Worm (Caenorhabditis elegans) whole organism, L1 larva: ENCODE results near the gene F13D12.8.
A peak's percentile ranks its signal among the peaks of the same experiment; 100 is the strongest.
"Not testable (repeated sequence)": the region's sequence is repeated elsewhere in the genome, so short reads cannot be mapped to it uniquely, and the experiment has no call there.

Source experiments
- C04F5.9 ChIP-seq: sonication (generic microtip); optimal IDR thresholded peaks from 2 replicates; lab custom pipeline; 2016; ENCODE audit warnings: missing genetic modification characterization, missing compliant biosample characterization
- C16A3.4 ChIP-seq: fragments of 150-350 bp; optimal IDR thresholded peaks from 2 replicates; lab custom pipeline; 2014; ENCODE audit warnings: missing biosample characterization, missing genetic modification characterization
- F16B12.6 ChIP-seq: fragments of 150-350 bp; optimal IDR thresholded peaks from 2 replicates; lab custom pipeline; 2014; ENCODE audit warnings: missing biosample characterization, missing genetic modification characterization
- alr-1 ChIP-seq: fragments of 200-800 bp; sonication (Bioruptor generic); optimal IDR thresholded peaks from 2 replicates; lab custom pipeline; 2018; ENCODE audit warnings: borderline replicate concordance, mild to moderate bottlenecking, missing genetic modification characterization, missing compliant biosample characterization
- blmp-1 ChIP-seq: fragments of 150-350 bp; optimal IDR thresholded peaks from 2 replicates; lab custom pipeline; 2014; ENCODE audit warnings: missing biosample characterization, missing genetic modification characterization
- ceh-82 ChIP-seq, 3 experiments: fragments of 150-350 bp in 1 of 3; sonication (generic microtip) in 2 of 3; optimal IDR thresholded peaks; 2 replicates each; lab custom pipeline; 2014 to 2017; ENCODE audit warnings: missing biosample characterization in 3 of 3, missing genetic modification characterization in 3 of 3
- dpl-1 ChIP-seq, 3 experiments: fragments of 150-350 bp in 2 of 3; sonication (generic microtip) in 1 of 3; optimal IDR thresholded peaks; 2 replicates each; lab custom pipeline; 2014 to 2017; ENCODE audit warnings: missing biosample characterization in 3 of 3, missing genetic modification characterization in 3 of 3, missing genetic modification reagents in 3 of 3
- efl-1 ChIP-seq, 4 experiments: fragments of 150-350 bp; optimal IDR thresholded peaks in 3 of 4; peaks in 1 of 4; 1 replicate in 1 of 4; 2 replicates in 3 of 4; lab custom pipeline; 2014; ENCODE audit warnings: missing biosample characterization in 2 of 4, missing genetic modification characterization in 2 of 4, missing genetic modification reagents in 2 of 4
- elt-2 ChIP-seq: sonication (generic microtip); optimal IDR thresholded peaks from 2 replicates; lab custom pipeline; 2016; ENCODE audit warnings: missing genetic modification characterization, mild to moderate bottlenecking, inconsistent platforms, missing compliant biosample characterization, missing genetic modification reagents
- elt-3 ChIP-seq, 6 experiments: fragments of 150-350 bp in 1 of 6; sonication (generic microtip); optimal IDR thresholded peaks; 2 replicates each; lab custom pipeline; 2017 to 2018; ENCODE audit warnings: missing biosample characterization in 6 of 6, missing genetic modification characterization in 6 of 6, inconsistent platforms in 1 of 6
- fkh-8 ChIP-seq: sonication (generic microtip); optimal IDR thresholded peaks from 2 replicates; lab custom pipeline; 2016; ENCODE audit warnings: mild to moderate bottlenecking, missing genetic modification characterization, missing compliant biosample characterization
- fos-1 ChIP-seq: fragments of 150-350 bp; optimal IDR thresholded peaks from 2 replicates; lab custom pipeline; 2014; ENCODE audit warnings: missing biosample characterization, missing genetic modification characterization
- grh-1 ChIP-seq: fragments of 200-800 bp; sonication (Bioruptor generic); IDR thresholded peaks from 2 replicates; pipeline ENCODE4 v1.3.6; 2022; ENCODE audit warnings: missing genetic modification reagents, missing genetic modification characterization, missing compliant biosample characterization
- hlh-4 ChIP-seq: sonication (generic microtip); optimal IDR thresholded peaks from 2 replicates; lab custom pipeline; 2016; ENCODE audit warnings: mild to moderate bottlenecking, missing genetic modification characterization, missing compliant biosample characterization
- hpl-2 ChIP-seq: fragments of 150-350 bp; optimal IDR thresholded peaks from 2 replicates; lab custom pipeline; 2014; ENCODE audit warnings: missing biosample characterization, missing genetic modification reagents, missing genetic modification characterization
- isw-1 ChIP-seq: fragments of 200-800 bp; sonication (Bioruptor generic); IDR thresholded peaks from 2 replicates; pipeline ENCODE4 v1.3.6; 2022; ENCODE audit warnings: missing genetic modification characterization, missing compliant biosample characterization
- lin-13 ChIP-seq: fragments of 150-350 bp; optimal IDR thresholded peaks from 2 replicates; lab custom pipeline; 2014; ENCODE audit warnings: missing biosample characterization, missing genetic modification reagents, missing genetic modification characterization
- lin-14 ChIP-seq: fragments of 200-800 bp; sonication (Bioruptor generic); optimal IDR thresholded peaks from 2 replicates; lab custom pipeline; 2018; ENCODE audit warnings: mild to moderate bottlenecking, missing genetic modification characterization, moderate library complexity, missing compliant biosample characterization
- lin-15B ChIP-seq: fragments of 150-350 bp; sonication (generic microtip); optimal IDR thresholded peaks from 3 replicates; lab custom pipeline; 2014; ENCODE audit warnings: missing biosample characterization, missing genetic modification characterization
- lin-35 ChIP-seq, 2 experiments: fragments of 150-350 bp; optimal IDR thresholded peaks; 2 replicates each; lab custom pipeline; 2014; ENCODE audit warnings: missing biosample characterization in 2 of 2, missing genetic modification characterization in 2 of 2, missing genetic modification reagents in 2 of 2
- lin-39 ChIP-seq: fragments of 150-350 bp; optimal IDR thresholded peaks from 2 replicates; lab custom pipeline; 2014; ENCODE audit warnings: missing biosample characterization, missing genetic modification reagents, missing genetic modification characterization
- lsy-2 ChIP-seq, 2 experiments: fragments of 150-350 bp; optimal IDR thresholded peaks; 2 replicates each; lab custom pipeline; 2014; ENCODE audit warnings: missing biosample characterization in 2 of 2, missing genetic modification characterization in 2 of 2
- mab-9 ChIP-seq: fragments of 200-800 bp; sonication (Bioruptor generic); IDR thresholded peaks from 2 replicates; pipeline ENCODE4 v1.3.6; 2022; ENCODE audit warnings: missing genetic modification reagents, missing genetic modification characterization, missing compliant biosample characterization
- mep-1 ChIP-seq: fragments of 150-350 bp; optimal IDR thresholded peaks from 2 replicates; lab custom pipeline; 2014; ENCODE audit warnings: missing biosample characterization, missing genetic modification characterization
- nhr-19 ChIP-seq: fragments of 200-800 bp; sonication (Bioruptor generic); conservative IDR thresholded peaks from 2 replicates; pipeline ENCODE4 v1.3.6; 2022; ENCODE audit warnings: missing genetic modification characterization, missing compliant biosample characterization
- nhr-20 ChIP-seq: sonication (generic microtip); optimal IDR thresholded peaks from 2 replicates; lab custom pipeline; 2016; ENCODE audit warnings: mild to moderate bottlenecking, missing genetic modification characterization, missing compliant biosample characterization
- nhr-47 ChIP-seq: sonication (generic microtip); optimal IDR thresholded peaks from 2 replicates; lab custom pipeline; 2016; ENCODE audit warnings: mild to moderate bottlenecking, missing genetic modification characterization, moderate library complexity, missing compliant biosample characterization
- nhr-71 ChIP-seq: sonication (generic microtip); optimal IDR thresholded peaks from 2 replicates; lab custom pipeline; 2016; ENCODE audit warnings: mild to moderate bottlenecking, missing genetic modification characterization, moderate library complexity, missing compliant biosample characterization
- nhr-76 ChIP-seq: sonication (generic microtip); optimal IDR thresholded peaks from 2 replicates; lab custom pipeline; 2017; ENCODE audit warnings: missing biosample characterization, missing genetic modification characterization
- nhr-84 ChIP-seq: sonication (generic microtip); optimal IDR thresholded peaks from 2 replicates; lab custom pipeline; 2017; ENCODE audit warnings: missing biosample characterization, missing genetic modification characterization
- nhr-90 ChIP-seq: sonication (generic microtip); optimal IDR thresholded peaks from 2 replicates; lab custom pipeline; 2016; ENCODE audit warnings: mild to moderate bottlenecking, missing genetic modification characterization, missing compliant biosample characterization; ENCODE audit not compliant: poor library complexity
- rnt-1 ChIP-seq: sonication (generic microtip); optimal IDR thresholded peaks from 2 replicates; lab custom pipeline; 2016; ENCODE audit warnings: mild to moderate bottlenecking, missing genetic modification characterization, moderate library complexity, missing compliant biosample characterization
- skn-1 ChIP-seq: fragments of 150-350 bp; optimal IDR thresholded peaks from 2 replicates; lab custom pipeline; 2014; ENCODE audit warnings: missing biosample characterization, missing genetic modification characterization
- snpc-4 ChIP-seq: fragments of 150-350 bp; optimal IDR thresholded peaks from 2 replicates; lab custom pipeline; 2014; ENCODE audit warnings: missing biosample characterization, missing genetic modification characterization
- snu-23 ChIP-seq: sonication (generic microtip); optimal IDR thresholded peaks from 2 replicates; lab custom pipeline; 2016; ENCODE audit warnings: missing genetic modification characterization, missing compliant biosample characterization
- sup-37 ChIP-seq: fragments of 200-800 bp; sonication (Bioruptor generic); optimal IDR thresholded peaks from 2 replicates; lab custom pipeline; 2018; ENCODE audit warnings: mild to moderate bottlenecking, missing genetic modification characterization, missing compliant biosample characterization
- swsn-7 ChIP-seq: sonication (generic microtip); optimal IDR thresholded peaks from 2 replicates; lab custom pipeline; 2016; ENCODE audit warnings: missing genetic modification characterization, missing compliant biosample characterization
- unc-130 ChIP-seq: fragments of 150-350 bp; optimal IDR thresholded peaks from 2 replicates; lab custom pipeline; 2017; ENCODE audit warnings: missing biosample characterization, missing genetic modification characterization, inconsistent platforms
- unc-30 ChIP-seq: sonication (generic microtip); optimal IDR thresholded peaks from 2 replicates; lab custom pipeline; 2017; ENCODE audit warnings: missing biosample characterization, missing genetic modification characterization
- unc-86 ChIP-seq: sonication (generic microtip); optimal IDR thresholded peaks from 2 replicates; lab custom pipeline; 2016; ENCODE audit warnings: missing genetic modification characterization, missing compliant biosample characterization
- xbp-1 ChIP-seq: sonication (generic microtip); optimal IDR thresholded peaks from 2 replicates; lab custom pipeline; 2016; ENCODE audit warnings: missing genetic modification characterization, missing compliant biosample characterization

F13D12.8 gene

DNA sequence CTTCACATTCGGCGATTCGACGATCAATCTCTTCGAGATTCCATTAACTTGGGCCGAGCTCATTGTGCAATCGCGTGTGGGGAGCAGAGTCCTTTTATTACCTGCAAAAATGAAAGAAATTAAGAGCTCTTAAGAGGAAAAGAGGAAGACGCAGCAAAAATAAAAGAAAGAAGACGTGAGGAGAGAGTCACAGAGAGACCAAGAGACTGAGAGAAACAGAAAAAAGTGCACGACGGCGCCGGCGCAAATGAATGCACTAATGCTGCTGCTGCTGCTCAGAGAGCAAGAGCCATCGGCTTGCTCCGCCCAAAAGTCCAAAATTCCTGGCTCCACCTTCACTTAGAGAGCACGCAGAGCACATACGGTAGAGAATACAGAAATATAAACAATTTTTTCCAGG, 32.2 kb downstream of the F13D12.8 start, which contains the start of gene inos-1:
TSS of gene inos-1 (minus strand) at position 101 of the 400 bp plus-strand sequence.
- TF ChIP-seq nhr-47 (tag; lab: Kevin White, UChicago) (no peak), isw-1 (no peak), lin-15B (no peak), fos-1 (tag; lab: Kevin White, UChicago) (no peak), nhr-84 (tag; lab: Kevin White, UChicago) (no peak), snpc-4 (no peak)

DNA sequence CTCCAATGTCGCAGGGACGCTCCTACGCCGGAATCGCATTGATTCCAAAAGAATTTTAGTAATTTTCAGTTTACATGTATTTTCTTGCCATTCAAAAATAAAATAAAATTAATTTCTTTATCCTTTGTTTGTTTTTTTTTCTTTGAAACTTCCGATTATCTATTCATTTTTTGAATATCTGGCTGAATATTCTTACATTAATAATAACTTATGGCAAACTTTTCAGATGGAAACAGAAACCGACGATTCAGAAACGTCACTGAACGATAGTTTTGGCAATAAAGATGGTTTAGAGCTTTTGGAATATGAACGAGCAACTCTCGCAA, 36.5 kb downstream of the F13D12.8 start, which contains the start of gene xpf-1:
TSS of gene xpf-1 (plus strand) at position 227 of the 326 bp plus-strand sequence.
- TF ChIP-seq sup-37, result no peak
- no peak for TF ChIP-seq lin-35 (GFP tag; optimal IDR thresholded peaks at IDR 0.05; lab: Kevin White, UChicago)
- TF ChIP-seq grh-1 (GFP tag; lab: Robert Waterston, UW), result no peak
- no peak for TF ChIP-seq nhr-90 (tag; lab: Kevin White, UChicago)
- TF ChIP-seq mab-9, result no peak

DNA sequence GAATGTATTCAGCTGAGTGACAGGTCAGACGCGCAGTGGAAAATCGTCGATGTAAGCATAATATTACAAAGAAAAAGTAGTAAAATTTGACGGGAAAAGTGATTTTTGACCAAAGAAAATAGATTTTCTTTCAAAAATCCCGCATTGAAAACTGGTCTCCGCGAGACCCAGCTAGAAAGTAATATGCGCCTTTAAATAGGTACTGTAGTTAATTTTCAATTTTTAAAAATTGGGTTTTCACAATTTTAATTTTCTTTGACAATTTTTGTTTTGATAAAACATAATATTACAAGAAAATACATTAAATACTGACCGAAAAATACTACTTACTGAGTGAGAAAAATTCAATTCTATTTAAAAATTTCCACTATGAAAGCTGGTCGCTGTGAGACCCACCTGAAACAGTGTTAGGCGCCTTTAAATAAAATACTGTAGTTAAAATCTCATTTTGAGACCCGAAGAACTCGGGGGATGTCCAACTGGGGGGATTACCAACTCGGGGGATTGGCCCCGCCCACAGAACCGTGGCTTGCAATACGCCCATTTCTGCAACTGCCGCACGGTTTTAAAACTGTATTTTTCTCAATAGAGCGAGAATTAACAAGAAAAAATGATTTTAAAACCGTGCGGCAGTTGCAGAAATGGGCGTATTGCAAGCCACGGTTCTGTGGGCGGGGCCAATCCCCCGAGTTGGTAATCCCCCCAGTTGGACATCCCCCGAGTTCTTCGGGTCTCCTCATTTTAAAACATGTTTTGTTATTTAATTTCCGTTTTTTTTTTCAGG, 37.0 kb downstream of the F13D12.8 start, which contains the start of gene tars-1:
TSS of gene tars-1 (minus strand) at position 497 of the 784 bp plus-strand sequence.
- TF ChIP-seq nhr-71 (peak; percentile 12), lin-35 (GFP tag; optimal IDR thresholded peaks at IDR 0.05; lab: Kevin White, UChicago) (peak in 1 of 2 experiments; percentile 23), nhr-19 (GFP tag; lab: Robert Waterston, UW) (0 out of 2 replicates have a peak, but pooled peaks have one; percentile 11), lsy-2 (tag; optimal IDR thresholded peaks at IDR 0.05; lab: Kevin White, UChicago) (peak in 1 of 2 experiments; percentile 14), snu-23 (peak; percentile 6), nhr-90 (tag; lab: Kevin White, UChicago) (peak; percentile 10), efl-1 (GFP tag; optimal IDR thresholded peaks at IDR 0.05 in 1 of 2; lab: Kevin White, UChicago) (peak in 1 of 2 experiments; percentile 23)
- not testable (repeated sequence) for TF ChIP-seq efl-1 (optimal IDR thresholded peaks at IDR 0.05; lab: Kevin White, UChicago)

DNA sequence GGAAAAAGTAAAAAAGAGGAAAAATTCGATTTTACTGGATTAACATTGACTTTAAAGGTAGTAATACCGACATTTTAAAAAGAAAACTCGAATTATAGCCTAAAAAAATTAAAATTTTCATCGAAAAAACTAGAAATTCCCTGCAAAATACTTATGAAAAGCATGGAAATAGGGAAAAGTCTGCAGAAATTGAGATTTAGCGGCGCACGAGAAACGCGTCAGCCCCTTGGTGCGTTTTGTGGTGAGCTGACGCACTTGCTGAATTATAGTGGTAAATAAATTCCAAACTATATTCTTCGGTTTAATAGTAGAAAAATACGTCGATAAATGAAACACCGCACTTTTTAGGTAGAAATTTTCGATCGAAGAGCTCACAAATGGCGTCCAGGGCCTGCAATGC, 38.0 kb downstream of the F13D12.8 start:
- TF ChIP-seq unc-86 (tag; lab: Kevin White, UChicago) (no peak), lin-35 (GFP tag; optimal IDR thresholded peaks at IDR 0.05; lab: Kevin White, UChicago) (peak; percentile 43 to 78), nhr-20 (tag; lab: Kevin White, UChicago) (peak; percentile 58), lin-13 (peak; percentile 27), elt-3 (tag; optimal IDR thresholded peaks at IDR 0.05; lab: Kevin White, UChicago) (peak in 1 of 6 experiments; percentile 22), rnt-1 (tag; lab: Kevin White, UChicago) (peak; percentile 51), hlh-4 (no peak), elt-2 (tag; lab: Kevin White, UChicago) (no peak), hpl-2 (no peak), F16B12.6 (tag; lab: Kevin White, UChicago) (peak; percentile 26), efl-1 (optimal IDR thresholded peaks at IDR 0.05; lab: Kevin White, UChicago) (peak; percentile 27 to 57), efl-1 (GFP tag; optimal IDR thresholded peaks at IDR 0.05 in 1 of 2; lab: Kevin White, UChicago) (peak; percentile 46 to 94), fkh-8 (tag; lab: Kevin White, UChicago) (peak; percentile 56), xbp-1 (tag; lab: Kevin White, UChicago) (peak; percentile 4), unc-130 (peak; percentile 18), lin-14 (GFP tag; lab: Kevin White, UChicago) (no peak), alr-1 (no peak), unc-30 (no peak), nhr-71 (peak; percentile 24), lsy-2 (tag; optimal IDR thresholded peaks at IDR 0.05; lab: Kevin White, UChicago) (peak; percentile 40 to 67), snu-23 (peak; percentile 53), swsn-7 (tag; lab: Kevin White, UChicago) (peak; percentile 2), skn-1 (tag; lab: Kevin White, UChicago) (peak; percentile 42), nhr-76 (no peak), blmp-1 (tag; lab: Kevin White, UChicago) (peak; percentile 58), dpl-1 (GFP tag; optimal IDR thresholded peaks at IDR 0.05; lab: Kevin White, UChicago) (peak; percentile 31 to 69 (median 62)), mep-1 (tag; lab: Kevin White, UChicago) (peak; percentile 32), C16A3.4 (tag; lab: Kevin White, UChicago) (peak; percentile 53), lin-39 (tag; lab: Kevin White, UChicago) (no peak), ceh-82 (tag; optimal IDR thresholded peaks at IDR 0.05; lab: Kevin White, UChicago) (peak in 1 of 3 experiments; percentile 35), C04F5.9 (peak; percentile 3)
